Fruit fly (Drosophila melanogaster) whole organism, adult: ENCODE measurements around the gene CycE.

ENCODE experiments used
- CG14711 ChIP-seq: fragments of 200-800 bp; sonication (Bioruptor generic); optimal IDR thresholded peaks from 2 replicates; lab custom pipeline; 2018; ENCODE audit warnings: missing biosample characterization, mild to moderate bottlenecking, missing genetic modification characterization, moderate library complexity
- CG7101 ChIP-seq: fragments of 200-800 bp; sonication (Bioruptor generic); optimal IDR thresholded peaks from 2 replicates; lab custom pipeline; 2018; ENCODE audit warnings: missing biosample characterization, mild to moderate bottlenecking, missing genetic modification characterization, moderate library complexity
- Clk ChIP-seq: fragments of 200-800 bp; sonication (Bioruptor generic); optimal IDR thresholded peaks from 2 replicates; lab custom pipeline; 2017; ENCODE audit warnings: missing biosample characterization, missing genetic modification characterization
- Crg-1 ChIP-seq: fragments of 200-800 bp; sonication (Bioruptor generic); optimal IDR thresholded peaks from 2 replicates; lab custom pipeline; 2016; ENCODE audit warnings: missing biosample characterization, missing genetic modification characterization
- cic ChIP-seq: fragments of 200-800 bp; sonication (Bioruptor generic); optimal IDR thresholded peaks from 2 replicates; lab custom pipeline; 2017; ENCODE audit warnings: missing biosample characterization, mild to moderate bottlenecking, missing genetic modification characterization, moderate library complexity
- cnc ChIP-seq, 2 experiments: fragments of >200 bp; optimal IDR thresholded peaks; 2 replicates each; lab custom pipeline; 2017
- toe ChIP-seq: fragments of 200-800 bp; sonication (Bioruptor generic); optimal IDR thresholded peaks from 2 replicates; lab custom pipeline; 2016; ENCODE audit warnings: missing biosample characterization, missing genetic modification characterization

DNA sequence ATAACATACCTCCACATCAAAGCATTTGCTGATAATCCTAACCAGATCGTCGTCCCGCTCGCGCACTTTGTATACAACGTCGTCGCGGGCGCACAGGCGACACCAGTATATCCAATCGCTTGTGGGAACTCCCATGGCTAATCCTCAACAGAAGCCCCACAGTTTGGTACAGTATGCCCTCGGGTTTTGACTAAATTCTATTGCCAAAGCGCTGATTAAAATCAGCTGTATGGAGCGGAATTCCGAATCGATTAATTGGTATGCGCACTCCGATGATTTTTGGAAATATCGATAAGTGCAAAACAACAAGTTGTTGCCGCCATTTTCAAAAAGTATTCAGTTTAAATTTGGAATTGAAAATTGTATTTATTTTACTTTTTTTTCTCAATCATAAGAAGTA lies 20.1 kb upstream of the CycE start, which contains the start of gene wek:
- TF ChIP-seq CG14711 (tag; lab: Kevin White, UChicago) (no peak), Clk (no peak), toe (no peak), CG7101 (no peak), cic (GFP tag; lab: Kevin White, UChicago) (no peak), cnc (optimal IDR thresholded peaks at IDR 0.05; lab: Kevin White, UChicago) (no peak), Crg-1 (no peak)
